Fruit fly (Drosophila melanogaster): ENCODE measurements around the gene CG18577.

CG18577 gene

DNA sequence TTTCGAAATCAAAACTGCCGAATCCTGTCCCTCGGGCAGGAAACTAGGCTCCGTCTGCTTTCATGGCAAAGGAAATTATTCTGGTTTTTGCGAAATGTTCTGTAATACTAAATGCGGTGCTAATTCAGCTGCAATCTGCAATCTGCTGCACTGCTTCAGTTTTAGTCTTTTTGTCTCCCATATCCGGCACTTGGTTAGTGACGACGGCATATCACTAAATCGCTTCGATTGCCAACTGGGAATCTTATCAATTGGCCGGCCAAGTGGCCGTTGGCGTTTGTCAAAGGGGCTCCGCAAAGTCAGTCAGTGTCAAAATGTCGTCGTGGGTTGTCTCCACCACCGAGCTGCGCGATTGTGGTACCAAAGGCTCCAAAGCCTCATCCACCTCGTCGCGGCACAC is at the start of gene CG18577:
CG18577 (plus strand) TSS at position 301 of the 400 bp plus-strand sequence.
- TF ChIP-seq CG3919 (GFP tag; optimal IDR thresholded peaks at IDR 0.05) (no peak), Smox (GFP tag; optimal IDR thresholded peaks at IDR 0.05) (no peak), Hr4 (GFP tag; optimal IDR thresholded peaks at IDR 0.05) (no peak), CG16779 (tag; optimal IDR thresholded peaks at IDR 0.05) (no peak), fkh (GFP tag; optimal IDR thresholded peaks at IDR 0.05) (no peak), Sox14 (GFP tag; optimal IDR thresholded peaks at IDR 0.05) (no peak)

DNA sequence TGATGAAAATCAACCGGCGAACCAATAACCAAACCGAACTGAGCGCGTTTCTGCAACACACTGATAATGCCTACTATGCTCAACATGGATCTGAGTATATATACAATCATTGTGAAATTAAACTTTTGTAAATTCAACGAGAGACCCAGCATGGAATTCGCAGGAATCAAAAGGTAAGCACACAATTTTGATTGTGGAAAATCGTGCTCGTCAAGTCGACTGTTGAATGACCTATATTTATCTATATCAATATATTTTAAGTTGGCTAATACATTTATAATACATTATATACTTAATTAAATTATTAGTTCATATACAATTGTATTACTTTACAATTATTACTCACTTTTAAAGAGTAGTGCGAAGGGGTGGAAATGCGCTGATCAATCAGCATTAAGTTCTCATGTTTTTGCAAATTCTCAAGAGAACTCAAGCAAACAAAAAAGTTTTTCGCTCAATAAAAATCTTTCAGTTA is 42.1 kb upstream of the CG18577 start, which contains the start of gene Ugt302K1:
Ugt302K1 (minus strand) TSS at position 51 of the 475 bp plus-strand sequence.
- TF ChIP-seq Eip75B (GFP tag; optimal IDR thresholded peaks at IDR 0.05) (no peak), CG1621 (tag; optimal IDR thresholded peaks at IDR 0.05) (no peak), CG9139 (GFP tag; optimal IDR thresholded peaks at IDR 0.05) (peak; percentile 23), CG15336 (GFP tag; IDR thresholded peaks at IDR 0.05) (no peak; the same call in 1 of the 2 replicates), Hr38 (GFP tag; optimal IDR thresholded peaks at IDR 0.05) (no peak), vri (GFP tag; optimal IDR thresholded peaks at IDR 0.05) (peak; percentile 4), Met (GFP tag; optimal IDR thresholded peaks at IDR 0.05) (peak; percentile 53), Lpt (GFP tag; optimal IDR thresholded peaks at IDR 0.05) (peak; percentile 2), CG31627 (GFP tag; optimal IDR thresholded peaks at IDR 0.05) (no peak), Blimp-1 (GFP tag; optimal IDR thresholded peaks at IDR 0.05) (peak; percentile 35), topi (GFP tag; optimal IDR thresholded peaks at IDR 0.05) (peak; percentile 63), Sox14 (GFP tag; optimal IDR thresholded peaks at IDR 0.05) (peak; percentile 11), net (GFP tag; optimal IDR thresholded peaks at IDR 0.05) (no peak), CG3919 (GFP tag; optimal IDR thresholded peaks at IDR 0.05) (peak; percentile 61), CG8319 (GFP tag; optimal IDR thresholded peaks at IDR 0.05) (no peak), CG4318 (GFP tag; optimal IDR thresholded peaks at IDR 0.05) (no peak), CG34406 (GFP tag; optimal IDR thresholded peaks at IDR 0.05) (peak; percentile 39), fkh (GFP tag; optimal IDR thresholded peaks at IDR 0.05) (no peak), Eip93F (GFP tag; optimal IDR thresholded peaks at IDR 0.05) (no peak), CG16779 (tag; optimal IDR thresholded peaks at IDR 0.05) (no peak), lz (GFP tag; optimal IDR thresholded peaks at IDR 0.05) (no peak), CG8119 (GFP tag; IDR thresholded peaks at IDR 0.05) (peak; percentile 62), CG10669 (GFP tag; optimal IDR thresholded peaks at IDR 0.05) (peak; percentile 57), CG6792 (GFP tag; optimal IDR thresholded peaks at IDR 0.05) (peak; percentile 19), Eip78C (GFP tag) (peak; percentile 84), esn (GFP tag; optimal IDR thresholded peaks at IDR 0.05) (no peak), fd59A (GFP tag; optimal IDR thresholded peaks at IDR 0.05) (no peak), CG32006 (GFP tag; optimal IDR thresholded peaks at IDR 0.05) (no peak), Ets96B (tag; optimal IDR thresholded peaks at IDR 0.05) (peak; percentile 67), pdm3 (GFP tag; optimal IDR thresholded peaks at IDR 0.05) (no peak), CG6854 (GFP tag; optimal IDR thresholded peaks at IDR 0.05) (no peak), CG8632 (GFP tag; optimal IDR thresholded peaks at IDR 0.05) (peak; percentile 25), CG11902 (GFP tag; optimal IDR thresholded peaks at IDR 0.05) (peak; percentile 11), CG11294 (GFP tag; IDR thresholded peaks at IDR 0.05) (peak; percentile 22; the same call in 1 of the 2 replicates), Sox15 (GFP tag; optimal IDR thresholded peaks at IDR 0.05) (peak; percentile 1), dsx (GFP tag; optimal IDR thresholded peaks at IDR 0.05; ENCODE audit: poor library complexity, severe bottlenecking) (peak; percentile 58), CG6163 (GFP tag; IDR thresholded peaks at IDR 0.05) (peak; percentile 77; the same call in 2 of the 3 replicates), ss (GFP tag; optimal IDR thresholded peaks at IDR 0.05) (no peak), spab (GFP tag; optimal IDR thresholded peaks at IDR 0.05) (peak; percentile 45), svp (GFP tag) (peak; percentile 81), CG10631 (GFP tag; optimal IDR thresholded peaks at IDR 0.05) (peak; percentile 57), achi (GFP tag; optimal IDR thresholded peaks at IDR 0.05) (peak; percentile 51), Sox102F (GFP tag; optimal IDR thresholded peaks at IDR 0.05) (peak; percentile 43), CG6276 (GFP tag; optimal IDR thresholded peaks at IDR 0.05) (no peak), eg (GFP tag; IDR thresholded peaks at IDR 0.05) (peak; percentile 77), Ets21C (GFP tag; optimal IDR thresholded peaks at IDR 0.05) (no peak), CG3032 (tag; optimal IDR thresholded peaks at IDR 0.05) (peak; percentile 56), acj6 (GFP tag; optimal IDR thresholded peaks at IDR 0.05) (peak; percentile 36)

Data from whole organism, prepupa.